Fruit fly (Drosophila melanogaster) whole organism, pupa: Measurements from ENCODE around the gene side-III.

Experiments
- CG13204 ChIP-seq: fragments of 200-800 bp; sonication (Bioruptor generic); optimal IDR thresholded peaks from 2 replicates; lab custom pipeline; 2018; ENCODE audit warnings: missing biosample characterization, mild to moderate bottlenecking, missing genetic modification characterization, moderate library complexity
- rn ChIP-seq: fragments of 200-800 bp; sonication (Bioruptor generic); IDR thresholded peaks from 2 replicates; pipeline ENCODE4 v1.3.6; 2022; ENCODE audit warnings: missing biosample characterization, missing genetic modification characterization

- TF ChIP-seq rn (no peak), CG13204 (no peak)
Measured at dm6 chr3R:5927841-5928240, 31.5 kb downstream of the side-III start.
